Fruit fly (Drosophila melanogaster) whole organism, adult: Measurements from ENCODE around the gene RabGGTb.
A peak's percentile ranks its signal among the peaks of the same experiment; 100 is the strongest.

Experiments used
- CG11617 ChIP-seq: fragments of 200-800 bp; sonication (Bioruptor generic); optimal IDR thresholded peaks from 2 replicates; lab custom pipeline; 2017; ENCODE audit warnings: mild to moderate bottlenecking, missing biosample characterization, missing genetic modification reagents, missing genetic modification characterization
- CG14711 ChIP-seq: fragments of 200-800 bp; sonication (Bioruptor generic); optimal IDR thresholded peaks from 2 replicates; lab custom pipeline; 2018; ENCODE audit warnings: missing biosample characterization, mild to moderate bottlenecking, missing genetic modification characterization, moderate library complexity
- CG33017 ChIP-seq: fragments of 200-800 bp; sonication (Bioruptor generic); optimal IDR thresholded peaks from 2 replicates; lab custom pipeline; 2018; ENCODE audit warnings: missing biosample characterization, mild to moderate bottlenecking, missing genetic modification characterization, moderate library complexity
- CG7045 ChIP-seq: fragments of 200-800 bp; sonication (Bioruptor generic); optimal IDR thresholded peaks from 2 replicates; lab custom pipeline; 2017; ENCODE audit warnings: missing biosample characterization, mild to moderate bottlenecking, missing genetic modification characterization
- Clk ChIP-seq: fragments of 200-800 bp; sonication (Bioruptor generic); optimal IDR thresholded peaks from 2 replicates; lab custom pipeline; 2017; ENCODE audit warnings: missing biosample characterization, missing genetic modification characterization
- Crg-1 ChIP-seq: fragments of 200-800 bp; sonication (Bioruptor generic); optimal IDR thresholded peaks from 2 replicates; lab custom pipeline; 2016; ENCODE audit warnings: missing biosample characterization, missing genetic modification characterization
- Hr96 ChIP-seq: fragments of 200-800 bp; sonication (Bioruptor generic); optimal IDR thresholded peaks from 2 replicates; lab custom pipeline; 2016; ENCODE audit warnings: missing biosample characterization, missing genetic modification characterization
- Mnt ChIP-seq: fragments of 200-800 bp; sonication (Bioruptor generic); optimal IDR thresholded peaks from 2 replicates; lab custom pipeline; 2016; ENCODE audit warnings: missing biosample characterization, mild to moderate bottlenecking, missing genetic modification characterization
- cic ChIP-seq: fragments of 200-800 bp; sonication (Bioruptor generic); optimal IDR thresholded peaks from 2 replicates; lab custom pipeline; 2017; ENCODE audit warnings: missing biosample characterization, mild to moderate bottlenecking, missing genetic modification characterization, moderate library complexity
- cnc ChIP-seq, 2 experiments: fragments of >200 bp; optimal IDR thresholded peaks; 2 replicates each; lab custom pipeline; 2017
- kay ChIP-seq: fragments of 200-800 bp; sonication (Bioruptor generic); peaks from one replicate; lab custom pipeline; 2016; ENCODE audit warnings: missing biosample characterization, missing genetic modification characterization, borderline replicate concordance
- pad ChIP-seq: fragments of 200-800 bp; sonication (Bioruptor generic); optimal IDR thresholded peaks from 3 replicates; lab custom pipeline; 2017; ENCODE audit warnings: missing biosample characterization, missing genetic modification characterization, mild to moderate bottlenecking, moderate library complexity, missing genetic modification reagents
- toe ChIP-seq: fragments of 200-800 bp; sonication (Bioruptor generic); optimal IDR thresholded peaks from 2 replicates; lab custom pipeline; 2016; ENCODE audit warnings: missing biosample characterization, missing genetic modification characterization

- TF ChIP-seq CG14711 (tag; lab: Kevin White, UChicago): peak; percentile 39
- TF ChIP-seq cic (GFP tag; lab: Kevin White, UChicago): peak; percentile 88
- no peak for TF ChIP-seq cnc (optimal IDR thresholded peaks at IDR 0.05; lab: Kevin White, UChicago)
- peak; percentile 99 for TF ChIP-seq kay (GFP tag; lab: Kevin White, UChicago)
- peak; percentile 85 for TF ChIP-seq Crg-1 (GFP tag; lab: Kevin White, UChicago)
- TF ChIP-seq pad: no peak
- TF ChIP-seq CG11617 (GFP tag; lab: Kevin White, UChicago): peak; percentile 79
- TF ChIP-seq Mnt (GFP tag; lab: Kevin White, UChicago): peak; percentile 70
- peak; percentile 29 for TF ChIP-seq Hr96
- peak; percentile 53 for TF ChIP-seq toe (GFP tag; lab: Kevin White, UChicago)
- peak; percentile 60 for TF ChIP-seq Clk (GFP tag; lab: Kevin White, UChicago)
- peak; percentile 74 for TF ChIP-seq CG33017
- peak; percentile 60 for TF ChIP-seq CG7045 (GFP tag; lab: Kevin White, UChicago)
Observed at dm6 chr2L:2924266-2924801, 45.4 kb downstream of the RabGGTb start.
